Worm (Caenorhabditis elegans): ENCODE data around the gene T28B11.1.

The T28B11.1 gene

ce11 chrV:10715158-10716152, 16.8 kb downstream of the T28B11.1 start:
- TF ChIP-seq elt-3 (tag; optimal IDR thresholded peaks at IDR 0.05) (no peak), nhr-237 (tag; optimal IDR thresholded peaks at IDR 0.05) (no peak), unc-55 (GFP tag; optimal IDR thresholded peaks at IDR 0.05) (peak; percentile 90), crh-2 (tag; optimal IDR thresholded peaks at IDR 0.05) (peak; percentile 90), Y55F3AM.14 (GFP tag; optimal IDR thresholded peaks at IDR 0.05) (peak; percentile 100), nhr-12 (tag; optimal IDR thresholded peaks at IDR 0.05) (peak; percentile 16), unc-39 (tag; optimal IDR thresholded peaks at IDR 0.05) (peak; percentile 43), blmp-1 (tag; optimal IDR thresholded peaks at IDR 0.05; ENCODE audit: insufficient read depth) (peak; percentile 80), nhr-21 (tag; optimal IDR thresholded peaks at IDR 0.05) (peak; percentile 91), mab-5 (tag; optimal IDR thresholded peaks at IDR 0.05) (peak; percentile 84), gmeb-1 (tag; optimal IDR thresholded peaks at IDR 0.05) (peak; percentile 75), sem-4 (tag; optimal IDR thresholded peaks at IDR 0.05) (peak; percentile 98), nhr-129 (tag; optimal IDR thresholded peaks at IDR 0.05) (peak; percentile 89), sma-9 (GFP tag; optimal IDR thresholded peaks at IDR 0.05) (peak; percentile 99), sma-9 (tag; optimal IDR thresholded peaks at IDR 0.05) (no peak), fos-1 (tag; optimal IDR thresholded peaks at IDR 0.05) (peak; percentile 74), ztf-1 (GFP tag; conservative IDR thresholded peaks at IDR 0.05) (no peak), F13H6.1 (tag; optimal IDR thresholded peaks at IDR 0.05) (peak; percentile 95), ceh-16 (tag; optimal IDR thresholded peaks at IDR 0.05) (peak; percentile 94), R02D3.7 (tag; optimal IDR thresholded peaks at IDR 0.05) (no peak), skn-1 (tag; optimal IDR thresholded peaks at IDR 0.05) (no peak), sma-3 (GFP tag; optimal IDR thresholded peaks at IDR 0.05) (peak; percentile 49), dmd-4 (tag; optimal IDR thresholded peaks at IDR 0.05) (no peak), nhr-77 (tag; optimal IDR thresholded peaks at IDR 0.05) (no peak), lin-11 (tag; optimal IDR thresholded peaks at IDR 0.05) (peak; percentile 90), lin-39 (tag; optimal IDR thresholded peaks at IDR 0.05) (peak; percentile 17), nhr-11 (tag; optimal IDR thresholded peaks at IDR 0.05) (no peak), aly-2 (tag; optimal IDR thresholded peaks at IDR 0.05) (no peak), ceh-82 (tag; optimal IDR thresholded peaks at IDR 0.05) (peak; percentile 73), ZK546.5 (tag; optimal IDR thresholded peaks at IDR 0.05) (no peak), snpc-4 (tag; optimal IDR thresholded peaks at IDR 0.05) (peak; percentile 95), egl-27 (tag; optimal IDR thresholded peaks at IDR 0.05) (peak; percentile 87), lsy-2 (tag; optimal IDR thresholded peaks at IDR 0.05) (peak; percentile 42 to 90), zag-1 (tag; optimal IDR thresholded peaks at IDR 0.05) (peak; percentile 94), unc-62 (GFP tag; optimal IDR thresholded peaks at IDR 0.05) (peak; percentile 90), ztf-4 (tag; optimal IDR thresholded peaks at IDR 0.05) (peak; percentile 95), mbf-1 (tag; optimal IDR thresholded peaks at IDR 0.05) (no peak), peb-1 (tag; optimal IDR thresholded peaks at IDR 0.05) (no peak), nhr-23 (tag; optimal IDR thresholded peaks at IDR 0.05) (no peak), elt-1 (tag; optimal IDR thresholded peaks at IDR 0.05) (no peak), ztf-11 (tag; optimal IDR thresholded peaks at IDR 0.05) (peak; percentile 13), alr-1 (tag; optimal IDR thresholded peaks at IDR 0.05) (no peak), ama-1 (optimal IDR thresholded peaks at IDR 0.05) (peak; percentile 81), nhr-25 (tag; optimal IDR thresholded peaks at IDR 0.05) (peak; percentile 94), nhr-6 (tag; optimal IDR thresholded peaks at IDR 0.05) (peak; percentile 85), mdl-1 (tag; optimal IDR thresholded peaks at IDR 0.05) (peak; percentile 98 to 99), lin-13 (GFP tag; optimal IDR thresholded peaks at IDR 0.05) (peak; percentile 87), nhr-10 (tag; optimal IDR thresholded peaks at IDR 0.05) (no peak), C34F6.9 (tag; optimal IDR thresholded peaks at IDR 0.05) (peak; percentile 95)
